Worm (Caenorhabditis elegans) whole organism, mixed stage, embryonic: ENCODE data around the gene Y6G8.16.
"Not testable (repeated sequence)": the region's sequence is repeated elsewhere in the genome, so short reads cannot be mapped to it uniquely, and the experiment has no call there.

Source experiments
- M03D4.4 ChIP-seq: sonication (generic microtip); optimal IDR thresholded peaks from 2 replicates; lab custom pipeline; 2017; ENCODE audit warnings: mild to moderate bottlenecking, missing genetic modification characterization, missing compliant biosample characterization
- bed-3 ChIP-seq: fragments of 200-800 bp; sonication (Bioruptor generic); optimal IDR thresholded peaks from 3 replicates; lab custom pipeline; 2018; ENCODE audit warnings: mild to moderate bottlenecking, missing genetic modification characterization, moderate library complexity, missing compliant biosample characterization
- blmp-1 ChIP-seq: fragments of 150-350 bp; optimal IDR thresholded peaks from 2 replicates; lab custom pipeline; 2014; ENCODE audit warnings: missing biosample characterization, missing genetic modification characterization
- ceh-39 ChIP-seq: fragments of 150-350 bp; optimal IDR thresholded peaks from 2 replicates; lab custom pipeline; 2014; ENCODE audit warnings: missing biosample characterization, missing genetic modification characterization
- ceh-43 ChIP-seq: fragments of 200-800 bp; sonication (Bioruptor generic); optimal IDR thresholded peaks from 2 replicates; lab custom pipeline; 2018; ENCODE audit warnings: mild to moderate bottlenecking, missing genetic modification characterization, moderate library complexity, missing compliant biosample characterization
- ceh-83 ChIP-seq: fragments of 200-800 bp; sonication (Bioruptor generic); optimal IDR thresholded peaks from 2 replicates; lab custom pipeline; 2018; ENCODE audit warnings: mild to moderate bottlenecking, missing genetic modification characterization, missing compliant biosample characterization
- cnd-1 ChIP-seq: fragments of 200-800 bp; sonication (Bioruptor generic); optimal IDR thresholded peaks from 2 replicates; lab custom pipeline; 2018; ENCODE audit warnings: mild to moderate bottlenecking, missing genetic modification characterization, missing compliant biosample characterization
- drap-1 ChIP-seq: fragments of 200-800 bp; sonication (Bioruptor generic); optimal IDR thresholded peaks from 3 replicates; lab custom pipeline; 2018; ENCODE audit warnings: mild to moderate bottlenecking, missing genetic modification characterization, missing compliant biosample characterization
- elt-1 ChIP-seq: sonication (generic microtip); optimal IDR thresholded peaks from 2 replicates; lab custom pipeline; 2017; ENCODE audit warnings: missing genetic modification characterization, mild to moderate bottlenecking, missing compliant biosample characterization, antibody characterized with exemption, moderate library complexity, borderline replicate concordance; ENCODE audit not compliant: insufficient read depth
- elt-3 ChIP-seq: fragments of 150-350 bp; optimal IDR thresholded peaks from 2 replicates; lab custom pipeline; 2014; ENCODE audit warnings: missing biosample characterization, missing genetic modification characterization
- flh-1 ChIP-seq: fragments of 200-800 bp; sonication (Bioruptor generic); optimal IDR thresholded peaks from 2 replicates; lab custom pipeline; 2018; ENCODE audit warnings: mild to moderate bottlenecking, missing genetic modification characterization, moderate library complexity, missing compliant biosample characterization
- hlh-1 ChIP-seq: fragments of 150-350 bp; optimal IDR thresholded peaks from 2 replicates; lab custom pipeline; 2014; ENCODE audit warnings: missing biosample characterization, missing genetic modification reagents, missing genetic modification characterization
- lin-13 ChIP-seq: fragments of 150-350 bp; optimal IDR thresholded peaks from 2 replicates; lab custom pipeline; 2014; ENCODE audit warnings: missing biosample characterization, missing genetic modification characterization
- lsy-2 ChIP-seq: fragments of 150-350 bp; optimal IDR thresholded peaks from 2 replicates; lab custom pipeline; 2014; ENCODE audit warnings: missing biosample characterization, missing genetic modification characterization
- mab-5 ChIP-seq: fragments of 150-350 bp; optimal IDR thresholded peaks from 2 replicates; lab custom pipeline; 2014; ENCODE audit warnings: missing biosample characterization, missing genetic modification characterization
- mep-1 ChIP-seq: fragments of 150-350 bp; optimal IDR thresholded peaks from 2 replicates; lab custom pipeline; 2017; ENCODE audit warnings: missing biosample characterization, missing genetic modification reagents, missing genetic modification characterization, inconsistent platforms
- mls-2 ChIP-seq: sonication (generic microtip); optimal IDR thresholded peaks from 2 replicates; lab custom pipeline; 2016; ENCODE audit warnings: mild to moderate bottlenecking, missing genetic modification characterization, moderate library complexity, missing compliant biosample characterization
- nhr-12 ChIP-seq: fragments of 150-350 bp; optimal IDR thresholded peaks from 2 replicates; lab custom pipeline; 2014; ENCODE audit warnings: missing biosample characterization, missing genetic modification characterization
- nhr-2 ChIP-seq: fragments of 150-350 bp; optimal IDR thresholded peaks from 2 replicates; lab custom pipeline; 2014; ENCODE audit warnings: missing biosample characterization, missing genetic modification characterization
- nhr-237 ChIP-seq: fragments of 150-350 bp; optimal IDR thresholded peaks from 2 replicates; lab custom pipeline; 2014; ENCODE audit warnings: missing biosample characterization, missing genetic modification characterization
- nhr-28 ChIP-seq: fragments of 150-350 bp; optimal IDR thresholded peaks from 2 replicates; lab custom pipeline; 2014; ENCODE audit warnings: missing biosample characterization, missing genetic modification characterization
- pha-4 ChIP-seq: fragments of 150-350 bp; optimal IDR thresholded peaks from 2 replicates; lab custom pipeline; 2018; ENCODE audit warnings: missing biosample characterization, missing genetic modification reagents, missing genetic modification characterization
- sem-2 ChIP-seq: fragments of 200-800 bp; sonication (Bioruptor generic); optimal IDR thresholded peaks from 2 replicates; lab custom pipeline; 2018; ENCODE audit warnings: mild to moderate bottlenecking, missing genetic modification characterization, missing compliant biosample characterization
- snpc-4 ChIP-seq: fragments of 150-350 bp; optimal IDR thresholded peaks from 2 replicates; lab custom pipeline; 2014; ENCODE audit warnings: missing biosample characterization, missing genetic modification characterization
- sptf-1 ChIP-seq: sonication (generic microtip); optimal IDR thresholded peaks from 2 replicates; lab custom pipeline; 2017; ENCODE audit warnings: mild to moderate bottlenecking, missing genetic modification characterization, moderate library complexity, missing compliant biosample characterization
- tbx-8 ChIP-seq: fragments of 200-800 bp; sonication (Bioruptor generic); optimal IDR thresholded peaks from 2 replicates; lab custom pipeline; 2018; ENCODE audit warnings: mild to moderate bottlenecking, missing genetic modification characterization, moderate library complexity, missing compliant biosample characterization
- unc-120 ChIP-seq: sonication (generic microtip); optimal IDR thresholded peaks from 2 replicates; lab custom pipeline; 2017; ENCODE audit warnings: missing genetic modification characterization, missing compliant biosample characterization; ENCODE audit not compliant: poor library complexity, severe bottlenecking
- unc-39 ChIP-seq: fragments of 150-350 bp; optimal IDR thresholded peaks from 2 replicates; lab custom pipeline; 2014; ENCODE audit warnings: missing biosample characterization, missing genetic modification characterization
- unc-62 ChIP-seq: fragments of 150-350 bp; optimal IDR thresholded peaks from 2 replicates; lab custom pipeline; 2014; ENCODE audit warnings: missing biosample characterization, missing genetic modification reagents, missing genetic modification characterization
- zip-8 ChIP-seq: fragments of 150-350 bp; optimal IDR thresholded peaks from 2 replicates; lab custom pipeline; 2014; ENCODE audit warnings: missing biosample characterization, missing genetic modification characterization
- ztf-11 ChIP-seq: fragments of 150-350 bp; optimal IDR thresholded peaks from 2 replicates; lab custom pipeline; 2014; ENCODE audit warnings: missing biosample characterization, missing genetic modification characterization

Gene Y6G8.16

DNA sequence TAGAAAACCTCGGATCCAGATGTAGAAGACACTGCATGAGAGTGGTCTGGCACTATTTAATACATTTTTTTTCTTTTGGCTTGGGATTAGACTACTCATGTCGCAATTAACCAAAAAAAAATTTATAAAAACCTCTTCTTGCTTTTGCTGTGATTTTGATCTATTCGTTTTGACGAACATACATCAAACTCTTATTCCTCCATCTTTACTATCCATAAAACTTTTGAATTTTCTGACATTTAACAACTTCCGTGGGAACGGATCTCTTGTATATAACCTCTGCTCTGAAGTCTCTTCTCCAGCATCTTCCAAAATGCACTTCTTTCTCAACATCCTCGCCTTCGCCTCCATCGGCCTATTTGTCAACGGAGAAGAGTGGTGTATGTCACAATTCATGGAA lies at the start of gene Y6G8.16:
TSS of gene Y6G8.16 (plus strand) at position 301 of the 400 bp plus-strand sequence.
- TF ChIP-seq lsy-2, mls-2, hlh-1 (tag; lab: Kevin White, UChicago): not testable (repeated sequence)
- TF ChIP-seq, all 35 proteins: peak for 0; not testable (repeated sequence) for 35

DNA sequence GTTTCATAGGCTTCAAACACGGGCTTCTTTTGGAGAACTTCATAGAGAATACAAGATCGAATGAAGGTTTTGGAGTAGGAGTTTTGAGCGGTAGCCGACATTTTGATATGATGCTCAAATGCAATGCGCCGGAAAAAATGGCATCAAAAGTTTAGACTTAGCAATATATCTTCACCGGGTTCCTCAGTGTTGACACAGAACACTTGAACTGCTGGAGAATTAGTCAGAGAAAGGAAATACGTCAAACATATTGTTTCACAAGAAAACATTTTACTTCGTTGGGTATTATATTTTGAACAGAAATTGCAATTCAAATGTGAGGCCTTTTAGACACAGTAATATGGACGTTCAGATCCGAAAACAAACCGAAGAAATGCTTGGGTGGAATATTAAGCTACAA lies 47.8 kb upstream of the Y6G8.16 start, which contains the start of gene fbxa-174:
TSS of gene fbxa-174 (minus strand) at position 101 of the 400 bp plus-strand sequence.
- TF ChIP-seq bed-3, result no peak
- TF ChIP-seq sptf-1, result no peak
- TF ChIP-seq zip-8 (tag; lab: Kevin White, UChicago), result no peak
- TF ChIP-seq ceh-43 (GFP tag; lab: Kevin White, UChicago), result no peak
- TF ChIP-seq drap-1, result no peak
- TF ChIP-seq mls-2 (tag; lab: Kevin White, UChicago), result no peak

DNA sequence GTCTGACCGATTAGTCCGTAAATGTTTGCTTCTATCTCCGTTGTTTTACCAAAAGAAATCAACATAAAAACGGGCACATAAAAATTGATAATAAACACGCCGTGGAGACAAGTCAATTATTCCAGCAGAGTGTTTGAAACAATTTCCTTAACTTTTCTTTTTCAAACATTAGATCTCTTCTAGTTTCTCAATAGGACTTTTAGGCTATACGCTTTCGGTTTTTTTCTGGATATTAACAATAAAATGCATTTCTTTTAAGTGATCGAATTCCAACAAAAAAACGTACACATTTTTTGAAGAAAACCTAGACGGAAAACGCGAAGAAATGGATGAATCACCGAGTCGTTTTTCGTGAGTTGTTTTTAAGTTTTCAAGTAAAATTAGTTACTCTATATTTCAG lies 47.2 kb upstream of the Y6G8.16 start, which contains the start of gene fbxa-172:
TSS of gene fbxa-172 (plus strand) at position 301 of the 400 bp plus-strand sequence.
- no peak for TF ChIP-seq mls-2 (tag; lab: Kevin White, UChicago)
- TF ChIP-seq unc-120 (tag; lab: Kevin White, UChicago), result no peak
- TF ChIP-seq unc-39, result no peak
- no peak for TF ChIP-seq sptf-1

DNA sequence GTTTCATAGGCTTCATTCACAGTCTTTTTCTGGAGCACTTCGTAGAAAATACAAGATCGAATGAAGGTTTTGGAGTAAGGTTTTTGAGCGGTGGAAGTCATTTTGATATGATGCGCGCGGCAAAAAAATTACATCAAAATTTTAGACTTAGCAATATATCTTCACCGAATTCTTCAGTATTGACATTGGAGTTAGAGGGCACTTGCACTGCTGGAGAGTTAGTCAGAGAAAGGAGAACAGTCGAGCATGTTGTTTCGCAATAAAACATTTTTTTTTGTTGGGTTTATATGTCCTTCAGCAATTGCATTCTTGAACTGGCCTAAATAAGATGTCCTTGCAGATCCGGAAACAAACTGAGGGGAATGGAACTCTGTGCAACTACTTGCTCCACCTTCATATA lies 40.2 kb upstream of the Y6G8.16 start, which contains the start of gene fbxa-171:
TSS of gene fbxa-171 (minus strand) at position 101 of the 400 bp plus-strand sequence.
- no peak for TF ChIP-seq blmp-1
- TF ChIP-seq ceh-43 (GFP tag; lab: Kevin White, UChicago), result no peak
- no peak for TF ChIP-seq nhr-12 (tag; lab: Kevin White, UChicago)
- no peak for TF ChIP-seq mep-1 (tag; lab: Kevin White, UChicago)
- no peak for TF ChIP-seq ceh-39 (tag; lab: Kevin White, UChicago)
- TF ChIP-seq bed-3, result no peak
- no peak for TF ChIP-seq elt-1 (tag; lab: Kevin White, UChicago)
- no peak for TF ChIP-seq flh-1 (GFP tag; lab: Kevin White, UChicago)
- no peak for TF ChIP-seq cnd-1 (tag; lab: Kevin White, UChicago)
- TF ChIP-seq elt-3, result no peak
- no peak for TF ChIP-seq lin-13 (tag; lab: Kevin White, UChicago)
- TF ChIP-seq lsy-2 (tag; lab: Kevin White, UChicago), result no peak
- no peak for TF ChIP-seq M03D4.4 (tag; lab: Kevin White, UChicago)
- no peak for TF ChIP-seq nhr-28
- no peak for TF ChIP-seq mab-5 (tag; lab: Kevin White, UChicago)
- no peak for TF ChIP-seq unc-120 (tag; lab: Kevin White, UChicago)
- TF ChIP-seq ceh-83 (GFP tag; lab: Kevin White, UChicago), result no peak
- TF ChIP-seq hlh-1 (tag; lab: Kevin White, UChicago), result no peak
- TF ChIP-seq snpc-4 (tag; lab: Kevin White, UChicago), result no peak
- TF ChIP-seq zip-8 (tag; lab: Kevin White, UChicago), result no peak

DNA sequence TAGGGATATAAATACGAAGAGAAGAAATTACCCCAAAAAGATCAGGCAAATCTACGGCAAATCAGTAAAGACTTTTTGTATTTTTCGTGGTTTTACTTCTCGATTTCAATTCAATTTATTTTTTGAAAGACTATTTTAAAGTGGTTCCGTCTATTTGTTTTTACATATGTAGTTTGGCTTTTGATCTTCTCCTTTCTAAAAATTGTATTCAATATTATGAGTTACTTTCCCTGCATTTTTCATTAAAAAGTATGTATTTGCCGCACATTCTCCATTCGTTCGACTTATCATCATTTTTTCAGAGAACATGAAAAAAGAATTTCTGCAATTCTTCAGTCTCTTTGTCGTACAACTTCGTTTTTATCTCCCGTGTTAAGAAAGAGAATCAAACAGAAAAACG lies 39.3 kb upstream of the Y6G8.16 start, which contains the start of gene C38D9.2:
TSS of gene C38D9.2 (plus strand) at position 301 of the 400 bp plus-strand sequence.
- TF ChIP-seq pha-4 (tag; lab: Kevin White, UChicago), result no peak
- no peak for TF ChIP-seq ceh-43 (GFP tag; lab: Kevin White, UChicago)
- TF ChIP-seq nhr-2, result no peak
- no peak for TF ChIP-seq lsy-2 (tag; lab: Kevin White, UChicago)
- TF ChIP-seq nhr-28, result no peak
- TF ChIP-seq ztf-11 (tag; lab: Kevin White, UChicago), result no peak
- TF ChIP-seq unc-39, result no peak
- no peak for TF ChIP-seq nhr-12 (tag; lab: Kevin White, UChicago)
- TF ChIP-seq flh-1 (GFP tag; lab: Kevin White, UChicago), result no peak
- no peak for TF ChIP-seq unc-120 (tag; lab: Kevin White, UChicago)
- TF ChIP-seq nhr-237 (tag; lab: Kevin White, UChicago), result no peak
- no peak for TF ChIP-seq ceh-39 (tag; lab: Kevin White, UChicago)
- no peak for TF ChIP-seq mep-1 (tag; lab: Kevin White, UChicago)
- TF ChIP-seq tbx-8, result no peak
- no peak for TF ChIP-seq sem-2 (GFP tag; lab: Kevin White, UChicago)
- TF ChIP-seq elt-1 (tag; lab: Kevin White, UChicago), result no peak
- TF ChIP-seq bed-3, result no peak
- TF ChIP-seq unc-62 (GFP tag; lab: Kevin White, UChicago), result no peak
